Worm (Caenorhabditis elegans) whole organism, L1 larva: ENCODE measurements around the gene kxd-1.
A peak's percentile ranks its signal among the peaks of the same experiment; 100 is the strongest.

ENCODE experiments used
- C16A3.4 ChIP-seq: fragments of 150-350 bp; optimal IDR thresholded peaks from 2 replicates; lab custom pipeline; 2014; ENCODE audit warnings: missing biosample characterization, missing genetic modification characterization
- C34B4.2 ChIP-seq: sonication (generic microtip); optimal IDR thresholded peaks from 2 replicates; lab custom pipeline; 2017; ENCODE audit warnings: mild to moderate bottlenecking, missing genetic modification characterization, missing compliant biosample characterization
- F16B12.6 ChIP-seq: fragments of 150-350 bp; optimal IDR thresholded peaks from 2 replicates; lab custom pipeline; 2014; ENCODE audit warnings: missing biosample characterization, missing genetic modification characterization
- Y116A8C.19 ChIP-seq: sonication (generic microtip); optimal IDR thresholded peaks from 2 replicates; lab custom pipeline; 2016; ENCODE audit warnings: missing compliant biosample characterization, missing genetic modification characterization, borderline replicate concordance
- aha-1 ChIP-seq: fragments of 150-350 bp; optimal IDR thresholded peaks from 2 replicates; lab custom pipeline; 2014; ENCODE audit warnings: missing biosample characterization, missing genetic modification characterization
- blmp-1 ChIP-seq: fragments of 150-350 bp; optimal IDR thresholded peaks from 2 replicates; lab custom pipeline; 2014; ENCODE audit warnings: missing biosample characterization, missing genetic modification characterization
- ceh-63 ChIP-seq: fragments of 200-800 bp; sonication (Bioruptor generic); optimal IDR thresholded peaks from 2 replicates; lab custom pipeline; 2018; ENCODE audit warnings: mild to moderate bottlenecking, missing genetic modification characterization, missing compliant biosample characterization
- ceh-88 ChIP-seq: fragments of 200-800 bp; sonication (Bioruptor generic); IDR thresholded peaks from 2 replicates; pipeline ENCODE4 v1.3.6; 2022; ENCODE audit warnings: missing genetic modification characterization, missing compliant biosample characterization
- ces-1 ChIP-seq: fragments of 150-350 bp; optimal IDR thresholded peaks from 2 replicates; lab custom pipeline; 2014; ENCODE audit warnings: missing biosample characterization, missing genetic modification reagents, missing genetic modification characterization
- dsc-1 ChIP-seq: sonication (generic microtip); optimal IDR thresholded peaks from 2 replicates; lab custom pipeline; 2016; ENCODE audit warnings: mild to moderate bottlenecking, missing genetic modification characterization, missing compliant biosample characterization
- efl-1 ChIP-seq, 4 experiments: fragments of 150-350 bp; optimal IDR thresholded peaks in 3 of 4; peaks in 1 of 4; 1 replicate in 1 of 4; 2 replicates in 3 of 4; lab custom pipeline; 2014; ENCODE audit warnings: missing biosample characterization in 2 of 4, missing genetic modification characterization in 2 of 4, missing genetic modification reagents in 2 of 4
- elt-2 ChIP-seq: sonication (generic microtip); optimal IDR thresholded peaks from 2 replicates; lab custom pipeline; 2016; ENCODE audit warnings: missing genetic modification characterization, mild to moderate bottlenecking, inconsistent platforms, missing compliant biosample characterization, missing genetic modification reagents
- elt-3 ChIP-seq, 6 experiments: fragments of 150-350 bp in 1 of 6; sonication (generic microtip); optimal IDR thresholded peaks; 2 replicates each; lab custom pipeline; 2017 to 2018; ENCODE audit warnings: missing biosample characterization in 6 of 6, missing genetic modification characterization in 6 of 6, inconsistent platforms in 1 of 6
- ets-5 ChIP-seq: fragments of 200-800 bp; sonication (Bioruptor generic); IDR thresholded peaks from 2 replicates; pipeline ENCODE4 v1.3.6; 2022; ENCODE audit warnings: missing genetic modification characterization, missing compliant biosample characterization
- fkh-10 ChIP-seq: sonication (generic microtip); optimal IDR thresholded peaks from 2 replicates; lab custom pipeline; 2017; ENCODE audit warnings: missing biosample characterization, missing genetic modification reagents, missing genetic modification characterization
- fkh-4 ChIP-seq: sonication (generic microtip); optimal IDR thresholded peaks from 2 replicates; lab custom pipeline; 2016; ENCODE audit warnings: missing compliant biosample characterization, missing genetic modification characterization, borderline replicate concordance
- fkh-8 ChIP-seq: sonication (generic microtip); optimal IDR thresholded peaks from 2 replicates; lab custom pipeline; 2016; ENCODE audit warnings: mild to moderate bottlenecking, missing genetic modification characterization, missing compliant biosample characterization
- fos-1 ChIP-seq: fragments of 150-350 bp; optimal IDR thresholded peaks from 2 replicates; lab custom pipeline; 2014; ENCODE audit warnings: missing biosample characterization, missing genetic modification characterization
- hpl-2 ChIP-seq: fragments of 150-350 bp; optimal IDR thresholded peaks from 2 replicates; lab custom pipeline; 2014; ENCODE audit warnings: missing biosample characterization, missing genetic modification reagents, missing genetic modification characterization
- isw-1 ChIP-seq: fragments of 200-800 bp; sonication (Bioruptor generic); IDR thresholded peaks from 2 replicates; pipeline ENCODE4 v1.3.6; 2022; ENCODE audit warnings: missing genetic modification characterization, missing compliant biosample characterization
- jun-1 ChIP-seq: fragments of 150-350 bp; optimal IDR thresholded peaks from 2 replicates; lab custom pipeline; 2014; ENCODE audit warnings: missing biosample characterization, missing genetic modification reagents, missing genetic modification characterization
- lin-13 ChIP-seq: fragments of 150-350 bp; optimal IDR thresholded peaks from 2 replicates; lab custom pipeline; 2014; ENCODE audit warnings: missing biosample characterization, missing genetic modification reagents, missing genetic modification characterization
- lin-15B ChIP-seq: fragments of 150-350 bp; sonication (generic microtip); optimal IDR thresholded peaks from 3 replicates; lab custom pipeline; 2014; ENCODE audit warnings: missing biosample characterization, missing genetic modification characterization
- lir-3 ChIP-seq: sonication (generic microtip); optimal IDR thresholded peaks from 2 replicates; lab custom pipeline; 2016; ENCODE audit warnings: mild to moderate bottlenecking, missing genetic modification characterization, moderate library complexity, missing compliant biosample characterization; ENCODE audit not compliant: poor library complexity
- lsy-2 ChIP-seq, 2 experiments: fragments of 150-350 bp; optimal IDR thresholded peaks; 2 replicates each; lab custom pipeline; 2014; ENCODE audit warnings: missing biosample characterization in 2 of 2, missing genetic modification characterization in 2 of 2
- mab-9 ChIP-seq: fragments of 200-800 bp; sonication (Bioruptor generic); IDR thresholded peaks from 2 replicates; pipeline ENCODE4 v1.3.6; 2022; ENCODE audit warnings: missing genetic modification reagents, missing genetic modification characterization, missing compliant biosample characterization
- mep-1 ChIP-seq: fragments of 150-350 bp; optimal IDR thresholded peaks from 2 replicates; lab custom pipeline; 2014; ENCODE audit warnings: missing biosample characterization, missing genetic modification characterization
- nhr-11 ChIP-seq: fragments of 150-350 bp; optimal IDR thresholded peaks from 2 replicates; lab custom pipeline; 2014; ENCODE audit warnings: missing biosample characterization, missing genetic modification characterization
- nhr-12 ChIP-seq: sonication (generic microtip); optimal IDR thresholded peaks from 2 replicates; lab custom pipeline; 2017; ENCODE audit warnings: missing biosample characterization, missing genetic modification characterization
- nhr-19 ChIP-seq: fragments of 200-800 bp; sonication (Bioruptor generic); conservative IDR thresholded peaks from 2 replicates; pipeline ENCODE4 v1.3.6; 2022; ENCODE audit warnings: missing genetic modification characterization, missing compliant biosample characterization
- nhr-76 ChIP-seq: sonication (generic microtip); optimal IDR thresholded peaks from 2 replicates; lab custom pipeline; 2017; ENCODE audit warnings: missing biosample characterization, missing genetic modification characterization
- nhr-77 ChIP-seq: fragments of 150-350 bp; optimal IDR thresholded peaks from 2 replicates; lab custom pipeline; 2014; ENCODE audit warnings: missing biosample characterization, missing genetic modification characterization
- nhr-84 ChIP-seq: sonication (generic microtip); optimal IDR thresholded peaks from 2 replicates; lab custom pipeline; 2017; ENCODE audit warnings: missing biosample characterization, missing genetic modification characterization
- nhr-85 ChIP-seq: sonication (generic microtip); peaks from one replicate; lab custom pipeline; 2016; ENCODE audit warnings: missing genetic modification characterization, inconsistent platforms, missing compliant biosample characterization
- nhr-90 ChIP-seq: sonication (generic microtip); optimal IDR thresholded peaks from 2 replicates; lab custom pipeline; 2016; ENCODE audit warnings: mild to moderate bottlenecking, missing genetic modification characterization, missing compliant biosample characterization; ENCODE audit not compliant: poor library complexity
- pag-3 ChIP-seq: sonication (generic microtip); optimal IDR thresholded peaks from 2 replicates; lab custom pipeline; 2017; ENCODE audit warnings: missing genetic modification characterization, mild to moderate bottlenecking, missing compliant biosample characterization, antibody characterized with exemption, borderline replicate concordance; ENCODE audit not compliant: insufficient read depth
- pqm-1 ChIP-seq: sonication (generic microtip); optimal IDR thresholded peaks from 3 replicates; lab custom pipeline; 2017; ENCODE audit warnings: missing biosample characterization, missing genetic modification characterization
- rnt-1 ChIP-seq: sonication (generic microtip); optimal IDR thresholded peaks from 2 replicates; lab custom pipeline; 2016; ENCODE audit warnings: mild to moderate bottlenecking, missing genetic modification characterization, moderate library complexity, missing compliant biosample characterization
- skn-1 ChIP-seq: fragments of 150-350 bp; optimal IDR thresholded peaks from 2 replicates; lab custom pipeline; 2014; ENCODE audit warnings: missing biosample characterization, missing genetic modification characterization
- snpc-4 ChIP-seq: fragments of 150-350 bp; optimal IDR thresholded peaks from 2 replicates; lab custom pipeline; 2014; ENCODE audit warnings: missing biosample characterization, missing genetic modification characterization
- snu-23 ChIP-seq: sonication (generic microtip); optimal IDR thresholded peaks from 2 replicates; lab custom pipeline; 2016; ENCODE audit warnings: missing genetic modification characterization, missing compliant biosample characterization
- sox-4 ChIP-seq: sonication (generic microtip); optimal IDR thresholded peaks from 2 replicates; lab custom pipeline; 2016; ENCODE audit warnings: missing genetic modification characterization, missing compliant biosample characterization
- sup-37 ChIP-seq: fragments of 200-800 bp; sonication (Bioruptor generic); optimal IDR thresholded peaks from 2 replicates; lab custom pipeline; 2018; ENCODE audit warnings: mild to moderate bottlenecking, missing genetic modification characterization, missing compliant biosample characterization
- swsn-7 ChIP-seq: sonication (generic microtip); optimal IDR thresholded peaks from 2 replicates; lab custom pipeline; 2016; ENCODE audit warnings: missing genetic modification characterization, missing compliant biosample characterization
- tbx-2 ChIP-seq: sonication (generic microtip); optimal IDR thresholded peaks from 2 replicates; lab custom pipeline; 2016; ENCODE audit warnings: missing genetic modification characterization, missing compliant biosample characterization
- tlp-1 ChIP-seq: fragments of 150-350 bp; optimal IDR thresholded peaks from 2 replicates; lab custom pipeline; 2014; ENCODE audit warnings: missing biosample characterization, missing genetic modification characterization
- unc-30 ChIP-seq: sonication (generic microtip); optimal IDR thresholded peaks from 2 replicates; lab custom pipeline; 2017; ENCODE audit warnings: missing biosample characterization, missing genetic modification characterization
- unc-62 ChIP-seq: fragments of 150-350 bp; optimal IDR thresholded peaks from 2 replicates; lab custom pipeline; 2014; ENCODE audit warnings: missing biosample characterization, missing genetic modification reagents, missing genetic modification characterization
- unc-86 ChIP-seq: sonication (generic microtip); optimal IDR thresholded peaks from 2 replicates; lab custom pipeline; 2016; ENCODE audit warnings: missing genetic modification characterization, missing compliant biosample characterization
- unc-98 ChIP-seq: fragments of 200-800 bp; sonication (Bioruptor generic); IDR thresholded peaks from 2 replicates; pipeline ENCODE4 v1.3.6; 2022; ENCODE audit warnings: missing genetic modification characterization, missing compliant biosample characterization
- xbp-1 ChIP-seq: sonication (generic microtip); optimal IDR thresholded peaks from 2 replicates; lab custom pipeline; 2016; ENCODE audit warnings: missing genetic modification characterization, missing compliant biosample characterization
- zip-4 ChIP-seq: fragments of 200-800 bp; sonication (Bioruptor generic); optimal IDR thresholded peaks from 2 replicates; lab custom pipeline; 2018; ENCODE audit warnings: mild to moderate bottlenecking, missing genetic modification characterization, moderate library complexity, missing compliant biosample characterization
- ztf-11 ChIP-seq, 2 experiments: sonication (generic microtip); optimal IDR thresholded peaks; 2 replicates each; lab custom pipeline; 2016 to 2017; ENCODE audit warnings: missing genetic modification characterization in 2 of 2, missing biosample characterization in 1 of 2, missing compliant biosample characterization in 1 of 2

kxd-1 gene

DNA sequence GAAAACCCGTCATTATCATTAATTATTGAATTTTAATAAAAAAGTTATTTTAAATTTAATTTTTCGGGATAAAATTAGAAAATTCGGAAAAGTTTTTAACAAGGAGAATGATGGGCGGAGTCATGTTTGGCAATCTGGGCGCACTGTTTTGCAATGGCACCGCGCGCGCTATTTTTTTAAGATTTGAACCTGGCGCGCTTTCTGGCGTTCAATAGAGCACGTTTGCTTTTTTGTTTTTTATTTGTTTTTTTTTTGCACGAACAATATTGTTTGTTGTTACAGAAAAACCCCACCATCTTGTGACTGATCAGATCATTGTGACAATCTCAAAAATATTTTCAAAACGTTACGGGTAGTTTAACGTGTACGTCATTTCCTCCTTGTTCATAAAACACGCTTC lies 15.9 kb downstream of the kxd-1 start, which contains the start of gene hyls-1 (continued):
- TF ChIP-seq nhr-12 (tag; lab: Kevin White, UChicago) = no peak
- peak in 1 of 2 experiments; percentile 51 for TF ChIP-seq ztf-11 (tag; optimal IDR thresholded peaks at IDR 0.05; lab: Kevin White, UChicago)
- peak; percentile 35 for TF ChIP-seq sup-37 (GFP tag; lab: Kevin White, UChicago)
- TF ChIP-seq ceh-88 (GFP tag; lab: Robert Waterston, UW) = peak; percentile 74; the same call in 1 of the 2 replicates
- peak; percentile 40 for TF ChIP-seq F16B12.6 (tag; lab: Kevin White, UChicago)
- no peak for TF ChIP-seq C34B4.2 (tag; lab: Kevin White, UChicago)
- peak; percentile 94 for TF ChIP-seq nhr-85 (tag; lab: Kevin White, UChicago)
- TF ChIP-seq rnt-1 (tag; lab: Kevin White, UChicago) = peak; percentile 90
- peak; percentile 82 for TF ChIP-seq dsc-1 (tag; lab: Kevin White, UChicago)
- TF ChIP-seq snu-23 = peak; percentile 92
- TF ChIP-seq Y116A8C.19 = no peak
- TF ChIP-seq nhr-11 (tag; lab: Kevin White, UChicago) = peak; percentile 48
- peak; percentile 68 for TF ChIP-seq fkh-8
- TF ChIP-seq nhr-84 (tag; lab: Kevin White, UChicago) = no peak
- TF ChIP-seq skn-1 = peak; percentile 95
- TF ChIP-seq blmp-1 (tag; lab: Kevin White, UChicago) = peak; percentile 73
- TF ChIP-seq unc-30 (tag; lab: Kevin White, UChicago) = no peak
- peak; percentile 74 for TF ChIP-seq lir-3 (tag; lab: Kevin White, UChicago)
- peak; percentile 88 for TF ChIP-seq lsy-2 (tag; optimal IDR thresholded peaks at IDR 0.05; lab: Kevin White, UChicago)
- TF ChIP-seq swsn-7 = peak; percentile 85
- peak; percentile 63 for TF ChIP-seq snpc-4
- TF ChIP-seq nhr-76 = no peak
- peak; percentile 89 for TF ChIP-seq lin-15B (tag; lab: Kevin White, UChicago)
- TF ChIP-seq elt-3 (tag; optimal IDR thresholded peaks at IDR 0.05; lab: Kevin White, UChicago) = peak in 2 of 6 experiments; percentile 65 to 85
- TF ChIP-seq ceh-63 (GFP tag; lab: Kevin White, UChicago) = no peak
- TF ChIP-seq fkh-4 (tag; lab: Kevin White, UChicago) = peak; percentile 28
- no peak for TF ChIP-seq pqm-1 (tag; lab: Kevin White, UChicago)
- peak; percentile 8 for TF ChIP-seq sox-4 (tag; lab: Kevin White, UChicago)
- peak; percentile 80 for TF ChIP-seq mep-1 (tag; lab: Kevin White, UChicago)
- peak; percentile 75 for TF ChIP-seq hpl-2
- TF ChIP-seq tlp-1 (tag; lab: Kevin White, UChicago) = no peak
- peak; percentile 91 for TF ChIP-seq nhr-19 (GFP tag; lab: Robert Waterston, UW)
- no peak for TF ChIP-seq ets-5 (GFP tag; lab: Robert Waterston, UW)
- TF ChIP-seq fos-1 (tag; lab: Kevin White, UChicago) = peak; percentile 52
- peak; percentile 89 for TF ChIP-seq nhr-90 (tag; lab: Kevin White, UChicago)
- TF ChIP-seq ces-1 = no peak
- TF ChIP-seq lin-13 (GFP tag; lab: Kevin White, UChicago) = peak; percentile 82
- peak; percentile 81 for TF ChIP-seq unc-86 (tag; lab: Kevin White, UChicago)
- peak; percentile 96 to 98 for TF ChIP-seq efl-1 (optimal IDR thresholded peaks at IDR 0.05; lab: Kevin White, UChicago)
- TF ChIP-seq efl-1 (GFP tag; optimal IDR thresholded peaks at IDR 0.05 in 1 of 2; lab: Kevin White, UChicago) = peak; percentile 96 to 100
- peak; percentile 89 for TF ChIP-seq C16A3.4
- peak; percentile 88 for TF ChIP-seq tbx-2
- no peak for TF ChIP-seq mab-9 (GFP tag; lab: Robert Waterston, UW)
- no peak for TF ChIP-seq aha-1 (tag; lab: Kevin White, UChicago)
- no peak for TF ChIP-seq zip-4 (GFP tag; lab: Kevin White, UChicago)
- TF ChIP-seq pag-3 (tag; lab: Kevin White, UChicago) = no peak
- TF ChIP-seq unc-98 (GFP tag; lab: Robert Waterston, UW) = no peak
- peak; percentile 59 for TF ChIP-seq nhr-77
- TF ChIP-seq xbp-1 (tag; lab: Kevin White, UChicago) = peak; percentile 88
- peak; percentile 88 for TF ChIP-seq isw-1
- TF ChIP-seq fkh-10 = peak; percentile 37
- TF ChIP-seq elt-2 = peak; percentile 15
- TF ChIP-seq jun-1 (tag; lab: Kevin White, UChicago) = peak; percentile 64
- no peak for TF ChIP-seq unc-62 (GFP tag; lab: Kevin White, UChicago)
